Fruit fly (Drosophila melanogaster): Measurements from ENCODE around the gene CG4408.
A peak's percentile ranks its signal among the peaks of the same experiment; 100 is the strongest.

Gene CG4408

dm6 chr3R:23345057-23345776 lies 18.2 kb downstream of the CG4408 start (continued):
- TF ChIP-seq sob (GFP tag; IDR thresholded peaks at IDR 0.05) = no peak
- TF ChIP-seq CG17361 (GFP tag; IDR thresholded peaks at IDR 0.05) = peak; percentile 62; the same call in 2 of the 3 replicates
- TF ChIP-seq CG17186 (GFP tag; optimal IDR thresholded peaks at IDR 0.05) = no peak
- TF ChIP-seq ara (GFP tag; IDR thresholded peaks at IDR 0.05) = peak; percentile 67
- peak; percentile 13; the same call in 1 of the 2 replicates for TF ChIP-seq CG1024 (GFP tag; IDR thresholded peaks at IDR 0.05)
- peak; percentile 43 for TF ChIP-seq fd96Cb (tag; optimal IDR thresholded peaks at IDR 0.05)
- TF ChIP-seq vvl (GFP tag; IDR thresholded peaks at IDR 0.05) = no peak
- TF ChIP-seq CG7556 (GFP tag; optimal IDR thresholded peaks at IDR 0.05) = peak; percentile 48
- TF ChIP-seq CG15514 (GFP tag; optimal IDR thresholded peaks at IDR 0.05) = no peak
- no peak for TF ChIP-seq kay (GFP tag; optimal IDR thresholded peaks at IDR 0.05)
- TF ChIP-seq Med (GFP tag) = peak; percentile 47
- TF ChIP-seq Oaz (GFP tag; IDR thresholded peaks at IDR 0.05) = no peak
- no peak for TF ChIP-seq Poxn (GFP tag; IDR thresholded peaks at IDR 0.05)
- TF ChIP-seq CG17359 (tag; optimal IDR thresholded peaks at IDR 0.05) = no peak
- TF ChIP-seq Pdp1 (GFP tag; optimal IDR thresholded peaks at IDR 0.05) = peak in 1 of 2 experiments; percentile 10
- no peak for TF ChIP-seq Gsc (GFP tag; IDR thresholded peaks at IDR 0.05)
- no peak for TF ChIP-seq tup (GFP tag; optimal IDR thresholded peaks at IDR 0.05)
- peak; percentile 12 for TF ChIP-seq PHDP (tag; optimal IDR thresholded peaks at IDR 0.05)
- TF ChIP-seq CG14050 (GFP tag; IDR thresholded peaks at IDR 0.05) = no peak
- peak; percentile 9 for TF ChIP-seq lab (GFP tag; optimal IDR thresholded peaks at IDR 0.05)
- peak; percentile 77 for TF ChIP-seq CG17829 (tag; optimal IDR thresholded peaks at IDR 0.05)
- TF ChIP-seq Hsf (GFP tag; optimal IDR thresholded peaks at IDR 0.05) = peak; percentile 6
- TF ChIP-seq Neu2 (GFP tag; optimal IDR thresholded peaks at IDR 0.05; ENCODE audit: borderline replicate concordance) = no peak
- TF ChIP-seq gem (tag; optimal IDR thresholded peaks at IDR 0.05) = peak; percentile 76
- TF ChIP-seq Meics (GFP tag; optimal IDR thresholded peaks at IDR 0.05) = no peak
- no peak for TF ChIP-seq Fer3 (tag; optimal IDR thresholded peaks at IDR 0.05)
- TF ChIP-seq tll (GFP tag; optimal IDR thresholded peaks at IDR 0.05) = peak in 1 of 2 experiments; percentile 14
- TF ChIP-seq stc (GFP tag; IDR thresholded peaks at IDR 0.05) = no peak
- no peak for TF ChIP-seq NC2α (GFP tag; optimal IDR thresholded peaks at IDR 0.05)
- no peak for TF ChIP-seq H2.0 (GFP tag; IDR thresholded peaks at IDR 0.05)
- no peak for TF ChIP-seq CG3065 (GFP tag; optimal IDR thresholded peaks at IDR 0.05)
- TF ChIP-seq CG11504 (tag; optimal IDR thresholded peaks at IDR 0.05) = peak; percentile 40
- no peak for TF ChIP-seq Atf3 (GFP tag; optimal IDR thresholded peaks at IDR 0.05)
- peak; percentile 80 for TF ChIP-seq CG9727 (GFP tag; optimal IDR thresholded peaks at IDR 0.05)
- TF ChIP-seq D (optimal IDR thresholded peaks at IDR 0.05) = no peak
- peak; percentile 33 for TF ChIP-seq D (GFP tag; optimal IDR thresholded peaks at IDR 0.05)
- no peak for TF ChIP-seq Sry-δ (GFP tag; optimal IDR thresholded peaks at IDR 0.05)
- TF ChIP-seq toy (GFP tag; IDR thresholded peaks at IDR 0.05) = no peak
- TF ChIP-seq aop (GFP tag; IDR thresholded peaks at IDR 0.05) = no peak
- peak; percentile 28; the same call in 1 of the 2 replicates for TF ChIP-seq ranshi (GFP tag; IDR thresholded peaks at IDR 0.05)
- no peak for TF ChIP-seq CrebB (tag; optimal IDR thresholded peaks at IDR 0.05)
- no peak for TF ChIP-seq da (GFP tag; optimal IDR thresholded peaks at IDR 0.05)
- no peak for TF ChIP-seq Lpt (GFP tag; optimal IDR thresholded peaks at IDR 0.05)
- TF ChIP-seq B-H1 (GFP tag; IDR thresholded peaks at IDR 0.05) = no peak
- TF ChIP-seq bigmax (GFP tag; optimal IDR thresholded peaks at IDR 0.05) = no peak
- no peak for TF ChIP-seq ERR (GFP tag; optimal IDR thresholded peaks at IDR 0.05)
- peak; percentile 19 for TF ChIP-seq ems (GFP tag; optimal IDR thresholded peaks at IDR 0.05)
- no peak for TF ChIP-seq jumu (GFP tag; optimal IDR thresholded peaks at IDR 0.05)
- TF ChIP-seq zen (tag; optimal IDR thresholded peaks at IDR 0.05) = peak; percentile 59
- TF ChIP-seq Drgx (GFP tag; IDR thresholded peaks at IDR 0.05) = peak; percentile 70

Measured in whole organism, embryonic.